Fruit fly (Drosophila melanogaster) whole organism, pupa: ENCODE results near the gene NijA.

Source experiments
- CG8301 ChIP-seq: fragments of 200-800 bp; sonication (Bioruptor generic); optimal IDR thresholded peaks from 2 replicates; lab custom pipeline; 2018; ENCODE audit warnings: missing biosample characterization, mild to moderate bottlenecking, missing genetic modification characterization
- CG9948 ChIP-seq: fragments of 200-800 bp; sonication (Bioruptor generic); optimal IDR thresholded peaks from 2 replicates; lab custom pipeline; 2018; ENCODE audit warnings: missing biosample characterization, mild to moderate bottlenecking, missing genetic modification characterization, moderate library complexity
- D1 ChIP-seq: fragments of 200-800 bp; sonication (Bioruptor generic); optimal IDR thresholded peaks from 2 replicates; lab custom pipeline; 2018; ENCODE audit warnings: missing biosample characterization, mild to moderate bottlenecking, missing genetic modification characterization, moderate library complexity
- EcR ChIP-seq: fragments of 200-800 bp; sonication (Bioruptor generic); optimal IDR thresholded peaks from 3 replicates; lab custom pipeline; 2019; ENCODE audit warnings: missing biosample characterization, missing genetic modification characterization, mild to moderate bottlenecking, moderate library complexity, missing genetic modification reagents
- rn ChIP-seq: fragments of 200-800 bp; sonication (Bioruptor generic); IDR thresholded peaks from 2 replicates; pipeline ENCODE4 v1.3.6; 2022; ENCODE audit warnings: missing biosample characterization, missing genetic modification characterization

dm6 chr3L:10740707-10741106 lies 44.0 kb upstream of the NijA start:
- TF ChIP-seq EcR (GFP tag; lab: Kevin White, UChicago) (no peak), rn (GFP tag; lab: Robert Waterston, UW) (no peak), D1 (tag; lab: Kevin White, UChicago) (peak; percentile 73), CG9948 (tag; lab: Kevin White, UChicago) (peak; percentile 81), CG8301 (peak; percentile 72)
